Fruit fly (Drosophila melanogaster): ENCODE measurements around the gene Eip63E.

Eip63E gene

DNA sequence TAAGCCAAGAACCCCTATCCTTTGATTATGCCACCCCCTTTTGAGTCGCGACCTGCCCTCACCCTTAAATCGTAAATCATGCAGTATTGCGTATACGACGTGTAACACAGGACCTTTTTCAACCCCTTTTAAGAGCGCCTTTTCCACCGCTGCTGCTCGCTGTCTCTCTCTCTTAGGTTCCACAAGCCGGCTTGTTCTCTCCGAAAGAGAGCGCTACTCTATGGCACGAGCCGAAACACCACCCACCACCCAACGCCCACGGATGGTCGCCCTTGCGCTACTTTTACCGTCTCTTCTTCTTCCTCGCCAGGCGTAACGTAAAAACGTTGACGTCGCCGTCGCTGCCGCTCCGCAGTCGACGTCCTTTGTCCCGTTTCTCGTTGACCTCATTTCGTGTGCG is 29.4 kb downstream of the Eip63E start:
- TF ChIP-seq CG17801 (GFP tag; optimal IDR thresholded peaks at IDR 0.05; ENCODE audit: partially characterized antibody), result no peak

DNA sequence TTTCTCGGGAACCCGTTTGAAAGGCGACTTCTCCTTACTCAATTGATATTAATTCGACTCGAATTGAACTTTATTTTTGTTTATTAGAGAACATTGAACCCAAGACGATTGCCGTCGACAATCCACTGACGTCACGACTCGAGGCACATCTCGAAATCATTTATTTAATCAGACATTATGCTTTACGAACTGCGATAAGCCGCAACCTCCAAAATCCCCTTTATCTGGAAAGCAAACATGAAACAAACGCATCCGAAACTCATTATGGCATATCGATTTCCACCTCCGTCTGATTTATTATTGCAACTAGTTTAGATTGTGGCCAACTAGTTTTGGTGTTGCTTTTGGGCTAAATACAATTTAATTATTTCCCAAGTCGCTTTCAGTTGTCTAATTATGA is 31.6 kb downstream of the Eip63E start:
- no peak for TF ChIP-seq CG17801 (GFP tag; optimal IDR thresholded peaks at IDR 0.05; ENCODE audit: partially characterized antibody)

DNA sequence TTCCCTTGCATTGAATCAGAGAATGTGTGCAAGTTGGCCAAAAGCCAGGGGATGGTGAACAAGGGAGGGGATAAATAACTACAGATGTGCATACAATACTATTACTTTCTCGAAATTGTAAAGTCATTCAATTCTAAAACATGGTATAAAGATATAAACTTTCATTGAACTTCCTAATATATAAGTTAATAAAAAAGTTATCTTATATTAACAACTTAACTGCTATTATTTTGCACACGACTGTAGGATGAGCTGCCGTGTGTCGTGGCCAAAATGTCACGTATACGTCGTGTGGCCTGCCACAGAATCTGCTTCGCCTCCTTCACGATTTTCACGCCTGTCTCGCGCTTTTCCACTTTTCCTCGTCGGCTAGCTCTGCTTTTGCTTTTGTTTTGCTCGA is 33.9 kb downstream of the Eip63E start:
- no peak for TF ChIP-seq CG17801 (GFP tag; optimal IDR thresholded peaks at IDR 0.05; ENCODE audit: partially characterized antibody)

DNA sequence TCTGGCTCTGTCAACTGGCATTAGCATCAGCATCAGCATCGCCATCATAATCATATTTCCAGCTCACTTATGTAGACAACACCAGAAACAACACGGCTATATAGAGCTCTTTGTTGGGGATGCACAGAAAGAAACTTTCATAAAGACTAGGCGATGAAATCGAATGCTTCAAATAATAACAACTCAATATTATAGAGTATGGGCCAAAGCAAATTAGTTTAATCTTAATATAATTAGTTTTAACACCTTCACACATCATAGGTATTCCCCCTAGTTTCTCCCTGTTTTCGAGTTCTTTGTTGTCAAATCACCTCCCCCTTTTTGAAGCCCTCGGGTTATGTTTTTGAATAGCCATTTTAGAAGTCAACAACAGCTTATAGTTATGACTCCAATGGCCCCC is 35.5 kb downstream of the Eip63E start:
- no peak for TF ChIP-seq CG17801 (GFP tag; optimal IDR thresholded peaks at IDR 0.05; ENCODE audit: partially characterized antibody)

DNA sequence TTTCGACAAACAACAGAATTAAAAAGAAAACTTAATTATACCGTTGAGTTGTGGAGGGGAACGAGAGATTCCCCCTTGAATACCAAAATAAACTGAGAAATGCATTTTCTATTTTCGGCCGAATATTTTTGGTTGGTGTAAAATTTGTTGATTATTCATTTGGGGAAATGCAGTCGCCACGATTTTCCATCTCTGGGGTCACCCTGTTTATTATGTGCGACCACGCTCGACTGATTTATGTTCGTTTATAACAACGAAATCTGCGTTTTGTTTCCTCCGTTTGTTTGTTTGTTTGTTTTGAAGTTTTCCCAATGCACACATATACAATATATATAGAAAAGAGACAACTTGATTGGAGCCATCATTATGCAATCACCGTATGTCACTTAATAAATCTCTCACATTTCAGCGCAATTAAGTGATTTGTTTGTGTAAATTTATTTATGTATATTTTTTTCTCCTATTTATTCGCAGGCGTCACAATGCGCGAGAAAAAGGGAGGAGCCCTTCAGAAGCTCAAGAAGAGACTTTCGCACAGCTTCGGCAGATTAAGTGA is 36.8 kb downstream of the Eip63E start:
- TF ChIP-seq CG17801 (GFP tag; optimal IDR thresholded peaks at IDR 0.05; ENCODE audit: partially characterized antibody), result no peak

DNA sequence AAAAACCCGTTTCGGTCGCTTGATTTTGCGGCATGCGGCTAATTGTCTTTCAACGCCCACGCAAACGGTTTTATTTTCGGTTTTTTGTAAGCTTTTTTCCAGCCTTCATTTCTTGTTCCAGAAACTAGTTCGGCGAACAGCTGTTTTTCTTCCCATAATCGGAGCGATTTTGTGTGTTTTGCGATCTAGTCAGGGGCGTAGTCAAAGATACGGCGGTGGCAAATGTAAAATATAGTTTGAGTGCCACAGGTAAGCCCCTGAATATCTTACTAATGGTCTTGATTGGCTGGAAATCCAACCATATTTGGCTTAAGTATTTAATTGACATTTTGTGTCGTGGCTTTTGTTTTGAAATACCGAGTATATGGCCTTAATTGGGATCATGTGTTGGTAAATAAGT is 38.4 kb downstream of the Eip63E start:
- TF ChIP-seq CG17801 (GFP tag; optimal IDR thresholded peaks at IDR 0.05; ENCODE audit: partially characterized antibody), result no peak

DNA sequence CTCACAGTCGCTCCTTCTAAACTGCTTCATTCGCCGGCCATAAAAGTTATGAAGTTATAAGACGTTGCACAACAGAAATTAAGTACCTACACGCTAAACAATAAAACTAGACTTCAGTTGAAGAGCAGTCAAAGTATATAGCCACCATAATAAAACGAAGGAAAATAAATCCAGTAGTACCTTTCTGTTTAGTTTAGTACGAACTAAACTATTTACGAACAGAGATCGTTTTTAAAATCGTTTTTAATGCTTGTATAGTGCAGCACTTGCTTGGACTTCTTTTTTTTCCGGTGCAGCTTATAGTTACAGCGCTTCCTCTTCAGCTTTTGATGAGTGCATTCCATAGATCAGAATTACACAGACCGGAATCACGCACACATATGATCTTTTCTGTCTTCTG is 39.5 kb downstream of the Eip63E start:
- TF ChIP-seq CG17801 (GFP tag; optimal IDR thresholded peaks at IDR 0.05; ENCODE audit: partially characterized antibody), result no peak

DNA sequence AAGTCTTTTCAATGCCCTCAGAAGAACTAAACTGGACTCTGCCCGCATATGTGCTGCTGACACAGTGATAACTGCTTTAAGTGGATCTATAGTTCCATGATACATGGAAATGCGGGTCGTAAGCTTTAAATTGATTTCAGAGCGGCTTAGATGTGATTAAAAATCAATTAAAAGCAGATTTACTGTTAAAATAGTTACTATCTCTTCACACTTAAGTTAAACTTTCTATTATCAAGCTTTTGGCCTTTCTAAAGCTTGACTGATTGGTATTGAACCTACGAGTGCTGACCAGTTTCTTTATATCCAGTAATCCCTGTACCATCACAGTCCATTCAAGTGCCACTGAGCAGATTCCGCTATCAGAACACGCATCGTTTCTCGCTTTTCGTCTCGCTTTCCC is 40.9 kb downstream of the Eip63E start:
- TF ChIP-seq CG17801 (GFP tag; optimal IDR thresholded peaks at IDR 0.05; ENCODE audit: partially characterized antibody), result no peak

DNA sequence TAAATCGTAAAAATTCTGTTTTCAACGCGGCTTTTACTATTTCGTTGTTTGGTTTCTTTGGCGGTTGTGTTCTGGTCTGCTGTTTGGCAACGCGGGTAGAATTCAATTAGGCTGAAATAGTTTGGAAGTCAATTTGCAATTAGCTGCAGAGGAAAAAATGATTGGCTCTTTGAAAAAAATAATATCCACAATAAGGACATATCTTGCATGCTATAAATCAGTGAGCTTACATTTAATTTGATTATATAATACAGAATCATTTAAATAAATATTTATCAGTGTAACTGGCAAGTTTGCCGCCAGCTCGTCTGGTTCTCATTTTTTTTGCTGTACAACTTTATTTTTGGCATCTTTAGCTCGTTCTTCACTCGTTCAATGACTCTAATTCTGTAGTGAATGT is 42.6 kb downstream of the Eip63E start:
- no peak for TF ChIP-seq CG17801 (GFP tag; optimal IDR thresholded peaks at IDR 0.05; ENCODE audit: partially characterized antibody)

DNA sequence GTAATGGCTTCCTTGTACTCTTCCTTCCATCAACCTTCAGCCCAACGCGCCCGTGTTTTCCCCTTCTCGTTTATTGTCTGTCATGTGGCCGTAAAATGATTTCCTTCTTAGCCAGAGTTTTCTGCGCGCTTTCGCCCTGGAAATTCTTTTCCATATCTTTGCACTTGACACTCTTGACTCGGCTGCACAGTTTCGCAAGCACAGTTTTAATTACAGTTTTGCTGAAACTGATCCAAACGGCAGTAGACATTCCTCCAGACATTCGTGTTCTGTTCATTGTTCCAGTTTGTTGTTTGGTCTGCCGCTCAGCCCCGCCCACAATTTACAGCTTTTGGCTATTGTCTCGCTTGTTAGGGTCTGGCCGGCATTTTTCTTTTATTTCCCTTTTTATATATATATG is 45.0 kb downstream of the Eip63E start:
- no peak for TF ChIP-seq CG17801 (GFP tag; optimal IDR thresholded peaks at IDR 0.05; ENCODE audit: partially characterized antibody)

DNA sequence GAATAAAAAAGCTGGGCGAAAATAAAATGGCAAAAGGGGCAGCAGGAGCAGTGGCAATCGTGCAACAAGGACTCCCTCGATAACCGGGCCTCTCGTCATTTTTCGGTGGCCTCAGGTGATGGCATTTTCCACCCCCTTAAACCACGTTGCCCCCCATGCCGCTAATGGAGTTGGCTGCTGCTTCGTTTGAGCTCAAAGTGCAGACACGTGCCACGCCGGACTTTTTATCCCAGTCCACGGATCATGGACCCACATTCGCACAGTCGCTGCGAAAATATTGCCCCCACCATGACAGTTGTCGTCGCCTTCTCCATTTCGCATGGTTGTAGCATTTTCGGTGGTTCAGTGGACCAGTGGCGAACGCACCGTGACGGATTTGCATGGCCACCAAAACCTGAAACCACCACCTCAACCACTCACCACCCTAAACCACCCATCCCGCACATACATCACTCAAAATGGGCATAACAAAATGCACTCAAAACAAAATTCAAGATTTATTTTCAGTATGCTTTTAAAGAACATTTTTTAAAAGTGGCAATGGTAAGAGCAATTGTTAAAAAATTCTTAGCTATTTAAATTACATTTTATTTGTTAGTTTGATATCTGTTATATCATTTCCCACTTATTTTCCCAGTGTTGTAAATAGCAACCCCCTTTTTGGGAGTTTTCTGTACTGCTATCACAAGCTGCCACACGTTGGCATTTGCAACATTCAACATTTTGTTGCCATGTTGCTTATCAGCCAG is 51.4 kb downstream of the Eip63E start:
- TF ChIP-seq CG17801 (GFP tag; optimal IDR thresholded peaks at IDR 0.05; ENCODE audit: partially characterized antibody), result no peak

DNA sequence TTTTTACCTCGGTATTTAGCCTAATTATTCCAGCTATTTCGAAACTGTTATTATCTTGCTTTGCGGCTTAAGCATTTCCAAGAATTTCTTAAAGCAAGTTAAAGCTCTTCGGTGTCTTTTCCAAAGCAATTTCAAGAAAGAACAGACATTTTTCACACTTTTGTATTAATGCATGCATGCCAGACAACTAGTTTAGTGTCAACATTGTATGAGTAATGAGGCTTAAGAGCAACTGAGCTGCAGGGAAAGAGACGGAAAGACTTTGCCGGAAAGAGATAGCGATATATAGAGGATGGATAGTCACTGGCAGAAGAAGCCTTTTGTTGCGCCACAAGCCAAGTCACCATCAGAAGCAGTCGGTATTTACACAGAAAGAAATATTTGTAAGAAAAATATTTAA is 53.6 kb downstream of the Eip63E start:
- no peak for TF ChIP-seq CG17801 (GFP tag; optimal IDR thresholded peaks at IDR 0.05; ENCODE audit: partially characterized antibody)

DNA sequence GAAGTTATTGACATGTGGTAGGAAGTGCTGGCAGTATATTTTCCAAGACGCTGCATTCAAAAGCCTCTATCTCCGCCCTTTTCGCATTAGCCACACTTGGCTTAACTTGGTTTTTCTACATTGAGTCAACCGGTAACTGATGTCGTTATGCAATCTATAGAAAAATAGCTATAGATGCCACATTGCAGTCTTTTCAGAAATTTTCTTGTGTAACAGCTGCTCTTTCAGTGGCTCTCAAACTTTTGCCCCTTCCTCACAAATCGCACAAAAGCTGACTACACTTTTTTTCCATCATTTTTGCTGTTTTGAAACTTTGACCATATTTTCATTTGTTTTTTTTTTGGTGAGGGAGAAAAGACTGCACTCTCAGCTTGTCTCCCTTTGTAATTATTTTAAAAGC is 55.1 kb downstream of the Eip63E start:
- TF ChIP-seq CG17801 (GFP tag; optimal IDR thresholded peaks at IDR 0.05; ENCODE audit: partially characterized antibody), result no peak

DNA sequence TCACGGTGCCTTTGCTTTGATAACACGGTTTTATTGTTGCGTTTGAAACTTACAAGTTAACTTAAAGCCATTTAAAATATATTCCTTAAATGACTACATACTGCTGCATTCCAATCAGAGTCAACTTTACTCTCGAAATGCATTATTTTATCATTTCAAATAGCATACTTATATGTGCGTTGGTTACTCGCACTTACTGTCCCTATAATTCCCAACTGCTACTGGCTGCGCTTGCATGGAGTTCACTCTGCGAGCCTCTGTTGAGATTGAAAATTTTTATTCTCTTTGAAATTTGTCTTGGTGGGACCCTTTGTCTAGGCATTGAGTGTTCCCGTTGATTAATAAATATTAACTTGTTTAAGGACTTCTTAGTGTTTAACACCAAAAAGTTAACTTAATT is 78.0 kb downstream of the Eip63E start:
- TF ChIP-seq CG17801 (GFP tag; optimal IDR thresholded peaks at IDR 0.05; ENCODE audit: partially characterized antibody), result no peak

DNA sequence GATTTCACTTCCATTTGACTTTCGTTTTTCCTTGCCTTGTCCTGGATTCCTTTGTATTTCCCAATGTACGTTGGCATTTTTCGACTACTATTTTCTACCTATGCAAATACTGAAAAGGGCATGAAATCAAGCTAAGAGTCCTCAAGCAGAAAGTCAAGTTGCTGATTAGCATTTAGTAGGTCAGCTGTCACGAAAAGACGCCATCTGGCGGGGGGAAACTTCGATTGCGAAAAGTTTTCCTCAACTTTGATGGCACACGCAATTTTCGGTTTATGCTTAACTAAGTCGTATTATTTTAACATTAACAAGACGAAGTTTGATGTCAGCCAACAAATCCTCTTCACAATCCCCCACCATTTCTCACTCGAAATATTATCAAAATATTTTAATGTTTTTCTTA is 80.8 kb downstream of the Eip63E start:
- TF ChIP-seq CG17801 (GFP tag; optimal IDR thresholded peaks at IDR 0.05; ENCODE audit: partially characterized antibody), result no peak

DNA sequence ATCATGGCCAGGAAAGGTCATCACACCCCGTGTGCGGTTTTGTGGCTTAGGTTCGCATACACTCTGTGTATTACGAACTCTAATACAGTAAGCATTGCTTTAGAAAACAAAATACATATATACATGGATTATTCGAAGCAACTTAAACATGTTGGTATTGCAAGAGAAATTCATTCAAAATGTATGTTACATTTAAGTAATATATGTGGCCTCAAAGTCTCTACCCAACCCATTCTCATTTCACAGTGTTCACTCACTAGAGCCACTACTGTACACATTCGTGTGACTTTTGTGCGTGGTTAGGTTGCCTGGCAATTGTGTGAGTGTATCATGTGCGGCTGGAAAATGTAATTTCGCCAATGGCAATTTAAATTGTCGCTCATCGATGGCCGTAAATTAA is 91.4 kb downstream of the Eip63E start:
- TF ChIP-seq CG17801 (GFP tag; optimal IDR thresholded peaks at IDR 0.05; ENCODE audit: partially characterized antibody), result no peak

DNA sequence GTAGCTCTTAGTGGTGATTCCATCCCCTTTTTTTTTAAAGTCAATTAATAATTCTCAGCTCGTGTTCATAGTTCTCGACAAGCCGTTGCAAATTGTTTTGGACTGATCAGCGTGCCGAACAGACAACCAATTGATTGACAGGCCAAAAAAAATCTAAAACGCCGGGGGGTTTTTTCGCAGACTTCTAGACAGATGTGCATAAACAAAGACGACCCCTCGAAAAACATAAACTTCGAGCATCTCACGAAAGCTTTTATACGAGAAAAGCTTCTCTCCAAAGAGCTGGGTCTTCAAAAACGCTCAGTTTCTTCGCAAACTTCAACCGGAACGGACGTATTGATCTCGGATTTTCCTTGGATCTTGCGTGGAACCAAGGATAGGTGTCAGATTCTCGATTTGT is 96.3 kb downstream of the Eip63E start, which contains the start of gene CG10359:
Gene CG10359 (plus strand): TSS at position 301 of the 400 bp plus-strand sequence.
- TF ChIP-seq CG17801 (GFP tag; optimal IDR thresholded peaks at IDR 0.05; ENCODE audit: partially characterized antibody), result no peak

Measured in ovary, adult (tissue).